Fruit fly (Drosophila melanogaster): ENCODE data around the gene nSyb.

The nSyb gene

dm6 chr3L:1639185-1639812, 1.7 kb upstream of the nSyb start, which contains the start of the genes Mettl2 and Bgb (continued):
- TF ChIP-seq grau (tag; optimal IDR thresholded peaks at IDR 0.05), result peak; percentile 77
- TF ChIP-seq hbn (GFP tag; IDR thresholded peaks at IDR 0.05; ENCODE audit: partially characterized antibody), result peak; percentile 62
- peak; percentile 43 for TF ChIP-seq CG31388 (GFP tag; optimal IDR thresholded peaks at IDR 0.05)
- peak; percentile 66 for TF ChIP-seq ro (GFP tag; IDR thresholded peaks at IDR 0.05)
- TF ChIP-seq stwl (tag; optimal IDR thresholded peaks at IDR 0.05), result peak; percentile 42
- peak; percentile 88 for TF ChIP-seq CG6689 (GFP tag; IDR thresholded peaks at IDR 0.05)
- peak in 1 of 2 experiments; percentile 90 for TF ChIP-seq Pdp1 (GFP tag; optimal IDR thresholded peaks at IDR 0.05)
- peak; percentile 43 for TF ChIP-seq Neu2 (GFP tag; optimal IDR thresholded peaks at IDR 0.05; ENCODE audit: borderline replicate concordance)
- peak; percentile 65 for TF ChIP-seq CG5245 (GFP tag; optimal IDR thresholded peaks at IDR 0.05)
- TF ChIP-seq tup (GFP tag; optimal IDR thresholded peaks at IDR 0.05), result no peak
- no peak for TF ChIP-seq dati (GFP tag; IDR thresholded peaks at IDR 0.05)
- TF ChIP-seq CG33213 (GFP tag; optimal IDR thresholded peaks at IDR 0.05), result peak; percentile 65
- TF ChIP-seq CG10366 (GFP tag; IDR thresholded peaks at IDR 0.05), result peak; percentile 69
- TF ChIP-seq Hr78 (GFP tag; optimal IDR thresholded peaks at IDR 0.05), result no peak
- TF ChIP-seq CG2889 (GFP tag; IDR thresholded peaks at IDR 0.05), result peak; percentile 47; the same call in 1 of the 3 replicates
- peak; percentile 52 for TF ChIP-seq Usf (GFP tag; optimal IDR thresholded peaks at IDR 0.05)
- TF ChIP-seq CG16813 (GFP tag; IDR thresholded peaks at IDR 0.05; ENCODE audit: partially characterized antibody), result peak; percentile 84
- peak; percentile 52 for TF ChIP-seq CG30431 (GFP tag; optimal IDR thresholded peaks at IDR 0.05)
- TF ChIP-seq CG2199 (GFP tag; IDR thresholded peaks at IDR 0.05), result no peak
- TF ChIP-seq zen (tag; optimal IDR thresholded peaks at IDR 0.05), result peak; percentile 74
- peak; percentile 62 for TF ChIP-seq CG8089 (GFP tag; optimal IDR thresholded peaks at IDR 0.05)
- peak; percentile 49 for TF ChIP-seq Oaz (GFP tag; IDR thresholded peaks at IDR 0.05)
- peak; percentile 88 for TF ChIP-seq al (GFP tag; IDR thresholded peaks at IDR 0.05)
- TF ChIP-seq CG12236 (GFP tag; optimal IDR thresholded peaks at IDR 0.05), result peak; percentile 20
- peak; percentile 46 for TF ChIP-seq schlank (tag; optimal IDR thresholded peaks at IDR 0.05)
- TF ChIP-seq NC2α (GFP tag; optimal IDR thresholded peaks at IDR 0.05), result peak; percentile 23
- TF ChIP-seq chinmo (GFP tag; IDR thresholded peaks at IDR 0.05; ENCODE audit: partially characterized antibody), result no peak
- peak; percentile 29 for TF ChIP-seq psq (GFP tag; optimal IDR thresholded peaks at IDR 0.05)
- peak; percentile 76 for TF ChIP-seq CG13424 (tag; optimal IDR thresholded peaks at IDR 0.05)
- no peak for TF ChIP-seq cg (GFP tag; optimal IDR thresholded peaks at IDR 0.05)
- TF ChIP-seq CG10431 (GFP tag; optimal IDR thresholded peaks at IDR 0.05), result no peak
- TF ChIP-seq CG18476 (GFP tag; optimal IDR thresholded peaks at IDR 0.05), result peak; percentile 62
- peak; percentile 27; the same call in 1 of the 3 replicates for TF ChIP-seq B-H1 (GFP tag; IDR thresholded peaks at IDR 0.05)
- peak; percentile 80 for TF ChIP-seq CG13775 (GFP tag; optimal IDR thresholded peaks at IDR 0.05)
- TF ChIP-seq ERR (GFP tag; optimal IDR thresholded peaks at IDR 0.05), result peak; percentile 28
- peak; percentile 61 for TF ChIP-seq da (GFP tag; optimal IDR thresholded peaks at IDR 0.05)
- peak; percentile 56 for TF ChIP-seq Bteb2 (GFP tag; optimal IDR thresholded peaks at IDR 0.05)
- no peak for TF ChIP-seq CG42726 (GFP tag; IDR thresholded peaks at IDR 0.05; ENCODE audit: partially characterized antibody)
- TF ChIP-seq Spps (tag; optimal IDR thresholded peaks at IDR 0.05), result peak; percentile 65
- no peak for TF ChIP-seq CG8478 (optimal IDR thresholded peaks at IDR 0.05)
- TF ChIP-seq CG8924 (tag; optimal IDR thresholded peaks at IDR 0.05), result peak; percentile 60
- peak; percentile 87 for TF ChIP-seq knrl (GFP tag; IDR thresholded peaks at IDR 0.05; ENCODE audit: partially characterized antibody)
- peak; percentile 69 for TF ChIP-seq Rx (GFP tag; IDR thresholded peaks at IDR 0.05)
- peak; percentile 64 for TF ChIP-seq NFAT (GFP tag; IDR thresholded peaks at IDR 0.05)
- TF ChIP-seq CG14050 (GFP tag; IDR thresholded peaks at IDR 0.05), result peak; percentile 23; the same call in 2 of the 3 replicates
- TF ChIP-seq Dref (GFP tag; IDR thresholded peaks at IDR 0.05), result no peak
- TF ChIP-seq CG17385 (GFP tag; optimal IDR thresholded peaks at IDR 0.05), result no peak
- TF ChIP-seq unc-4 (GFP tag; IDR thresholded peaks at IDR 0.05; ENCODE audit: partially characterized antibody), result peak; percentile 72
- TF ChIP-seq usp (GFP tag; optimal IDR thresholded peaks at IDR 0.05), result no peak
- peak; percentile 82 for TF ChIP-seq sob (GFP tag; IDR thresholded peaks at IDR 0.05)
